Worm (Caenorhabditis elegans): ENCODE measurements around the gene R10E4.9.

DNA sequence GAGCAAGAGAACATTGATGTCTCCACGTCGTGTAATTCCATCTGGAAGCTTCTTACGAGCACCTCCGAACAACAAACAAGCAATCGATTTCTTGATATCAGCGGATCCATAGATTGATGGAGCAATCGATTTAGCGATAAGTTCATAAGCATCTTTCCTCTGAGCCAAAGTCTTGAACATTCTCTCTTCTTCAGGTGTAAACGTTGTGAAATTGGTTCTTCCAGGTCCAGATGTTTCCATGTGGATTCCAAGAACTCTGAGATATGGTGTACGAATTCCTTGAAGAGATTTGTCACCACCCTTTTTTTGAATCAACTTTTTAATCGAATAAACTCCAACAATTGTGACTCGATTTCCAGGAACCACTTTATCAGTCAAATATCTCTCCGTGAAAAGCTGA, 12.2 kb downstream of the R10E4.9 start:
- TF ChIP-seq ama-1 (optimal IDR thresholded peaks at IDR 0.05) (no peak), egl-27 (tag; optimal IDR thresholded peaks at IDR 0.05) (no peak), R02D3.7 (tag; optimal IDR thresholded peaks at IDR 0.05) (no peak), lin-13 (GFP tag; optimal IDR thresholded peaks at IDR 0.05) (no peak), crh-2 (tag; optimal IDR thresholded peaks at IDR 0.05) (no peak), elt-3 (tag; optimal IDR thresholded peaks at IDR 0.05) (no peak), fos-1 (tag; optimal IDR thresholded peaks at IDR 0.05) (no peak), snpc-4 (tag; optimal IDR thresholded peaks at IDR 0.05) (no peak)

All from whole organism, L2 larva.